ENCODE assay signal across 6 worm cellular contexts in genomic region chrX:12184393-12184792, ce11.
TF ChIP-seq lines count a peak whose summit lies in the region.

No protein-coding gene starts in this region.

TF ChIP-seq in whole organism, L1 larva, 84 proteins besides CTCF, POLR2A, EP300 and RAD21:
- TF ChIP-seq lir-3 (tag; optimal IDR thresholded peaks at IDR 0.05; lab: Kevin White, UChicago; ENCODE audit: poor library complexity) (peak; percentile 3), swsn-7 (tag; optimal IDR thresholded peaks at IDR 0.05; lab: Kevin White, UChicago) (peak; percentile 23), ces-1 (GFP tag; optimal IDR thresholded peaks at IDR 0.05; lab: Kevin White, UChicago) (peak; percentile 7), aly-2 (tag; optimal IDR thresholded peaks at IDR 0.05; lab: Kevin White, UChicago) (no peak), tbx-2 (tag; optimal IDR thresholded peaks at IDR 0.05; lab: Kevin White, UChicago) (peak; percentile 28), efl-3 (GFP tag; optimal IDR thresholded peaks at IDR 0.05; lab: Kevin White, UChicago) (no peak), dsc-1 (tag; optimal IDR thresholded peaks at IDR 0.05; lab: Kevin White, UChicago) (peak; percentile 1), mep-1 (tag; optimal IDR thresholded peaks at IDR 0.05; lab: Kevin White, UChicago) (peak; percentile 45), blmp-1 (tag; optimal IDR thresholded peaks at IDR 0.05; lab: Kevin White, UChicago) (peak; percentile 70), nhr-47 (tag; optimal IDR thresholded peaks at IDR 0.05; lab: Kevin White, UChicago) (peak; percentile 2), C34B4.2 (tag; optimal IDR thresholded peaks at IDR 0.05; lab: Kevin White, UChicago) (no peak), lsy-2 (tag; optimal IDR thresholded peaks at IDR 0.05; lab: Kevin White, UChicago) (peak in 1 of 2 experiments; percentile 33), lin-14 (GFP tag; optimal IDR thresholded peaks at IDR 0.05; lab: Kevin White, UChicago) (peak; percentile 74), ceh-90 (tag; optimal IDR thresholded peaks at IDR 0.05; lab: Kevin White, UChicago) (no peak), nhr-71 (tag; optimal IDR thresholded peaks at IDR 0.05; lab: Kevin White, UChicago) (peak; percentile 23)

TF ChIP-seq in whole organism, L2 larva, 48 proteins besides CTCF, POLR2A, EP300 and RAD21 (continues in another document):
- TF ChIP-seq nhr-10 (tag; optimal IDR thresholded peaks at IDR 0.05; lab: Kevin White, UChicago) (no peak), nhr-25 (tag; optimal IDR thresholded peaks at IDR 0.05; lab: Kevin White, UChicago) (no peak), C34F6.9 (tag; optimal IDR thresholded peaks at IDR 0.05; lab: Kevin White, UChicago) (peak; percentile 31), nhr-6 (tag; optimal IDR thresholded peaks at IDR 0.05; lab: Kevin White, UChicago) (no peak), ztf-1 (GFP tag; conservative IDR thresholded peaks at IDR 0.05; lab: Robert Waterston, UW) (no peak), F13H6.1 (tag; optimal IDR thresholded peaks at IDR 0.05; lab: Kevin White, UChicago) (no peak), elt-1 (tag; optimal IDR thresholded peaks at IDR 0.05; lab: Kevin White, UChicago) (no peak), ceh-82 (tag; optimal IDR thresholded peaks at IDR 0.05; lab: Kevin White, UChicago) (no peak), Y55F3AM.14 (GFP tag; optimal IDR thresholded peaks at IDR 0.05; lab: Kevin White, UChicago) (no peak), nhr-77 (tag; optimal IDR thresholded peaks at IDR 0.05; lab: Kevin White, UChicago) (no peak), sem-4 (tag; optimal IDR thresholded peaks at IDR 0.05; lab: Kevin White, UChicago) (peak; percentile 60), ZK546.5 (tag; optimal IDR thresholded peaks at IDR 0.05; lab: Kevin White, UChicago) (no peak), aly-2 (tag; optimal IDR thresholded peaks at IDR 0.05; lab: Kevin White, UChicago) (no peak), elt-3 (tag; optimal IDR thresholded peaks at IDR 0.05; lab: Kevin White, UChicago) (no peak), ztf-4 (tag; optimal IDR thresholded peaks at IDR 0.05; lab: Kevin White, UChicago) (no peak), dmd-4 (tag; optimal IDR thresholded peaks at IDR 0.05; lab: Kevin White, UChicago) (no peak), zag-1 (tag; optimal IDR thresholded peaks at IDR 0.05; lab: Kevin White, UChicago) (no peak)

TF ChIP-seq in whole organism, L3 larva, 47 proteins besides CTCF, POLR2A, EP300 and RAD21:
- TF ChIP-seq nfya-1 (tag; optimal IDR thresholded peaks at IDR 0.05; lab: Kevin White, UChicago; ENCODE audit: insufficient read depth) (peak; percentile 19), fkh-10 (GFP tag; optimal IDR thresholded peaks at IDR 0.05; lab: Kevin White, UChicago) (peak; percentile 65), elt-2 (tag; optimal IDR thresholded peaks at IDR 0.05; lab: Kevin White, UChicago) (no peak)

TF ChIP-seq in whole organism, L4 larva, 104 proteins besides CTCF, POLR2A, EP300 and RAD21:
- TF ChIP-seq fkh-10 (GFP tag; optimal IDR thresholded peaks at IDR 0.05; lab: Kevin White, UChicago) (peak; percentile 27), mdt-29 (GFP tag; IDR thresholded peaks at IDR 0.05; lab: Robert Waterston, UW) (no peak), lsy-2 (tag; optimal IDR thresholded peaks at IDR 0.05; lab: Kevin White, UChicago) (peak in 1 of 2 experiments; percentile 13), duxl-1 (tag; optimal IDR thresholded peaks at IDR 0.05; lab: Kevin White, UChicago; ENCODE audit: poor library complexity) (no peak), ces-1 (GFP tag; optimal IDR thresholded peaks at IDR 0.05; lab: Kevin White, UChicago) (peak; percentile 73)

TF ChIP-seq in whole organism, late embryonic, 69 proteins besides CTCF, POLR2A, EP300 and RAD21:
- TF ChIP-seq hlh-13 (GFP tag; optimal IDR thresholded peaks at IDR 0.05; lab: Kevin White, UChicago) (no peak), fkh-10 (GFP tag; optimal IDR thresholded peaks at IDR 0.05; lab: Kevin White, UChicago) (no peak), unc-42 (tag; optimal IDR thresholded peaks at IDR 0.05; lab: Kevin White, UChicago) (peak; percentile 99), T23F11.4 (GFP tag; optimal IDR thresholded peaks at IDR 0.05; lab: Kevin White, UChicago) (no peak), ceh-14 (tag; optimal IDR thresholded peaks at IDR 0.05; lab: Kevin White, UChicago) (peak; percentile 86), C08G9.2 (tag; optimal IDR thresholded peaks at IDR 0.05; lab: Kevin White, UChicago) (no peak), unc-55 (GFP tag; optimal IDR thresholded peaks at IDR 0.05; lab: Kevin White, UChicago) (peak; percentile 28), pha-2 (tag; optimal IDR thresholded peaks at IDR 0.05; lab: Kevin White, UChicago) (no peak), ztf-16 (tag; optimal IDR thresholded peaks at IDR 0.05; lab: Kevin White, UChicago) (no peak), ceh-48 (tag; optimal IDR thresholded peaks at IDR 0.05; lab: Kevin White, UChicago) (no peak), ref-2 (tag; optimal IDR thresholded peaks at IDR 0.05; lab: Kevin White, UChicago) (peak; percentile 6), ceh-31 (tag; optimal IDR thresholded peaks at IDR 0.05; lab: Kevin White, UChicago) (peak; percentile 63), fkh-6 (tag; optimal IDR thresholded peaks at IDR 0.05; lab: Kevin White, UChicago) (no peak)
TF ChIP-seq in whole organism, late embryonic: peak in this region for 5.

TF ChIP-seq in whole organism, mixed stage, embryonic, 35 proteins besides CTCF, POLR2A, EP300 and RAD21:
- no peak for TF ChIP-seq sem-2 (GFP tag; optimal IDR thresholded peaks at IDR 0.05; lab: Kevin White, UChicago)
- TF ChIP-seq nhr-237 (tag; optimal IDR thresholded peaks at IDR 0.05; lab: Kevin White, UChicago), result peak; percentile 18
- TF ChIP-seq elt-3 (tag; optimal IDR thresholded peaks at IDR 0.05; lab: Kevin White, UChicago), result no peak
- no peak for TF ChIP-seq ztf-11 (tag; optimal IDR thresholded peaks at IDR 0.05; lab: Kevin White, UChicago)
- TF ChIP-seq ces-1 (GFP tag; optimal IDR thresholded peaks at IDR 0.05; lab: Kevin White, UChicago), result peak; percentile 99
- TF ChIP-seq blmp-1 (tag; optimal IDR thresholded peaks at IDR 0.05; lab: Kevin White, UChicago), result no peak
- peak; percentile 1 for TF ChIP-seq mab-5 (tag; optimal IDR thresholded peaks at IDR 0.05; lab: Kevin White, UChicago)
- TF ChIP-seq drap-1 (GFP tag; optimal IDR thresholded peaks at IDR 0.05; lab: Kevin White, UChicago), result no peak
- peak; percentile 6 for TF ChIP-seq ham-2 (GFP tag; optimal IDR thresholded peaks at IDR 0.05; lab: Kevin White, UChicago)

Comparison
In these comparisons a context has a peak if more than half of its experiments do, and no peak if none do; other contexts are left out.
1. Of the 29 proteins assayed by ChIP-seq in both whole organism, L4 larva and whole organism, L1 larva: peak only in whole organism, L4 larva: fkh-10; only in whole organism, L1 larva: lir-3 and mep-1; in both: ces-1; in neither: 24; mixed calls (peak in some experiments, not most) for 1.